Worm (Caenorhabditis elegans) whole organism, young adult: ENCODE results near the gene oac-6.

Source experiments
- Y53G8AR.9 ChIP-seq: fragments of 200-800 bp; sonication (Bioruptor generic); conservative IDR thresholded peaks from 2 replicates; pipeline ENCODE4 v1.3.6; 2022; ENCODE audit warnings: missing genetic modification reagents, missing genetic modification characterization, missing compliant biosample characterization
- athp-1 ChIP-seq: sonication (generic microtip); optimal IDR thresholded peaks from 2 replicates; lab custom pipeline; 2017; ENCODE audit warnings: mild to moderate bottlenecking, missing genetic modification characterization, missing compliant biosample characterization
- cebp-2 ChIP-seq: fragments of 200-800 bp; sonication (Bioruptor generic); IDR thresholded peaks from 2 replicates; pipeline ENCODE4 v1.3.6; 2022; ENCODE audit warnings: missing genetic modification characterization, missing compliant biosample characterization
- dpl-1 ChIP-seq: fragments of 150-350 bp; optimal IDR thresholded peaks from 2 replicates; lab custom pipeline; 2014; ENCODE audit warnings: missing biosample characterization, missing genetic modification reagents, missing genetic modification characterization
- efl-1 ChIP-seq: fragments of 150-350 bp; optimal IDR thresholded peaks from 2 replicates; lab custom pipeline; 2014; ENCODE audit warnings: missing biosample characterization, missing genetic modification reagents, missing genetic modification characterization
- egrh-3 ChIP-seq: fragments of 200-800 bp; sonication (Bioruptor generic); IDR thresholded peaks from 2 replicates; pipeline ENCODE4 v1.3.6; 2022; ENCODE audit warnings: missing genetic modification reagents, missing genetic modification characterization, missing compliant biosample characterization
- fkh-3 ChIP-seq: sonication (generic microtip); optimal IDR thresholded peaks from 2 replicates; lab custom pipeline; 2016; ENCODE audit warnings: mild to moderate bottlenecking, missing genetic modification characterization, missing compliant biosample characterization
- hmg-20 ChIP-seq: fragments of 200-800 bp; sonication (Bioruptor generic); IDR thresholded peaks from 2 replicates; pipeline ENCODE4 v1.3.6; 2022; ENCODE audit warnings: missing genetic modification reagents, missing genetic modification characterization, missing compliant biosample characterization
- let-526 ChIP-seq: fragments of 200-800 bp; sonication (Bioruptor generic); IDR thresholded peaks from 2 replicates; pipeline ENCODE4 v1.3.6; 2022; ENCODE audit warnings: missing genetic modification reagents, missing genetic modification characterization, missing compliant biosample characterization
- nhr-90 ChIP-seq: sonication (generic microtip); optimal IDR thresholded peaks from 2 replicates; lab custom pipeline; 2016; ENCODE audit warnings: missing genotype, mild to moderate bottlenecking, missing genetic modification characterization, missing compliant biosample characterization
- repo-1 ChIP-seq: sonication (generic microtip); optimal IDR thresholded peaks from 2 replicates; lab custom pipeline; 2017; ENCODE audit warnings: mild to moderate bottlenecking, missing genetic modification characterization, missing compliant biosample characterization
- snpc-1.1 ChIP-seq: sonication (generic microtip); optimal IDR thresholded peaks from 2 replicates; lab custom pipeline; 2017; ENCODE audit warnings: missing genetic modification characterization, mild to moderate bottlenecking, missing compliant biosample characterization, antibody characterized with exemption, moderate library complexity, missing genotype, missing genetic modification reagents; ENCODE audit not compliant: insufficient read depth
- tlf-1 ChIP-seq: fragments of 200-800 bp; sonication (Bioruptor generic); optimal IDR thresholded peaks from 2 replicates; lab custom pipeline; 2018; ENCODE audit warnings: mild to moderate bottlenecking, missing genetic modification characterization, missing compliant biosample characterization
- unc-62 ChIP-seq: fragments of 150-350 bp; optimal IDR thresholded peaks from 2 replicates; lab custom pipeline; 2014; ENCODE audit warnings: missing biosample characterization, missing genetic modification reagents, missing genetic modification characterization

DNA sequence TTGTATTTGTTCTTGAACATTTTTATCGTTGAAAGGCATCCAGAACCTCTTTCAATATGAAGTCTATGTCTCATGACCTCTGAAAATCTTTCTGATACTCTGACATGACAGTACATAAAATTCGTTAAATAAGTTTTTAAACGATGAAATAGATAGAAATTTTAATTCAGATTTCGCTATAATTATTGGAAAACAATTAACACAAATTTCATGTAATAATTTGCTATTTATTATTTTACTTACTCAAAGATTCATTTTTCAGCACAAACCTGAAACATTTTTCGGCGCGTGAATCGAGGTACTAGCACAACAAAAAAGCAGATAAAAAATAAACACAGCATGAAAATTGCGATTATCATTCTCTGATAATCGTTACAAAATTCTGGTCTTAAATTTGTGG is 36.0 kb upstream of the oac-6 start, which contains the start of gene T13F3.4:
- TF ChIP-seq snpc-1.1 (tag; lab: Kevin White, UChicago) (no peak), cebp-2 (GFP tag; lab: Robert Waterston, UW) (no peak), efl-1 (GFP tag; lab: Kevin White, UChicago) (no peak), Y53G8AR.9 (GFP tag; lab: Robert Waterston, UW) (no peak), egrh-3 (GFP tag; lab: Robert Waterston, UW) (no peak), hmg-20 (GFP tag; lab: Robert Waterston, UW) (no peak), let-526 (GFP tag; lab: Robert Waterston, UW) (no peak), repo-1 (tag; lab: Kevin White, UChicago) (no peak), nhr-90 (tag; lab: Kevin White, UChicago) (no peak), dpl-1 (no peak), tlf-1 (GFP tag; lab: Kevin White, UChicago) (no peak), athp-1 (tag; lab: Kevin White, UChicago) (no peak), unc-62 (GFP tag; lab: Kevin White, UChicago) (no peak), fkh-3 (tag; lab: Kevin White, UChicago) (no peak)
